Worm (Caenorhabditis elegans) whole organism, early embryonic: ENCODE measurements around the gene lsd-1.
"Not testable (repeated sequence)": the region's sequence is repeated elsewhere in the genome, so short reads cannot be mapped to it uniquely, and the experiment has no call there.

Source experiments
- B0310.2 ChIP-seq: sonication (generic microtip); optimal IDR thresholded peaks from 2 replicates; lab custom pipeline; 2016; ENCODE audit warnings: mild to moderate bottlenecking, missing genetic modification characterization, missing compliant biosample characterization
- F13C5.2 ChIP-seq: sonication (generic microtip); optimal IDR thresholded peaks from 2 replicates; lab custom pipeline; 2017; ENCODE audit warnings: mild to moderate bottlenecking, missing genetic modification characterization, inconsistent platforms, missing compliant biosample characterization
- aly-1 ChIP-seq: sonication (generic microtip); optimal IDR thresholded peaks from 2 replicates; lab custom pipeline; 2016; ENCODE audit warnings: missing genetic modification characterization, missing compliant biosample characterization
- ama-1 ChIP-seq: fragments of 150-350 bp; optimal IDR thresholded peaks from 2 replicates; lab custom pipeline; 2014
- ceh-13 ChIP-seq: fragments of 200-800 bp; sonication (Bioruptor generic); optimal IDR thresholded peaks from 2 replicates; lab custom pipeline; 2018; ENCODE audit warnings: mild to moderate bottlenecking, missing genetic modification characterization, missing compliant biosample characterization
- ceh-36 ChIP-seq: sonication (generic microtip); optimal IDR thresholded peaks from 2 replicates; lab custom pipeline; 2016; ENCODE audit warnings: missing genetic modification characterization, inconsistent platforms, missing compliant biosample characterization
- ets-7 ChIP-seq: sonication (generic microtip); optimal IDR thresholded peaks from 2 replicates; lab custom pipeline; 2016; ENCODE audit warnings: missing genotype, missing genetic modification characterization, missing compliant biosample characterization
- flt-1 ChIP-seq: fragments of 200-800 bp; sonication (Bioruptor generic); IDR thresholded peaks from 2 replicates; pipeline ENCODE4 v1.3.6; 2022; ENCODE audit warnings: missing genetic modification characterization, missing compliant biosample characterization
- hmbx-1 ChIP-seq: sonication (generic microtip); optimal IDR thresholded peaks from 2 replicates; lab custom pipeline; 2016; ENCODE audit warnings: mild to moderate bottlenecking, missing genetic modification characterization, missing compliant biosample characterization
- hmg-4 ChIP-seq: fragments of 200-800 bp; sonication (Bioruptor generic); optimal IDR thresholded peaks from 2 replicates; lab custom pipeline; 2018; ENCODE audit warnings: mild to moderate bottlenecking, missing genetic modification characterization, missing compliant biosample characterization
- hnd-1 ChIP-seq: sonication (generic microtip); optimal IDR thresholded peaks from 2 replicates; lab custom pipeline; 2016; ENCODE audit warnings: missing genetic modification characterization, missing compliant biosample characterization
- pes-1 ChIP-seq: fragments of 200-800 bp; sonication (Bioruptor generic); IDR thresholded peaks from 2 replicates; pipeline ENCODE4 v1.3.6; 2022; ENCODE audit warnings: missing genetic modification reagents, missing genetic modification characterization, missing compliant biosample characterization
- scrt-1 ChIP-seq: fragments of 200-800 bp; sonication (Bioruptor generic); IDR thresholded peaks from 2 replicates; pipeline ENCODE4 v1.3.6; 2022; ENCODE audit warnings: missing genetic modification characterization, missing compliant biosample characterization
- sea-1 ChIP-seq: fragments of 200-800 bp; sonication (Bioruptor generic); conservative IDR thresholded peaks from 2 replicates; pipeline ENCODE4 v1.3.6; 2022; ENCODE audit warnings: missing genetic modification characterization, missing compliant biosample characterization
- tbx-11 ChIP-seq: fragments of 200-800 bp; sonication (Bioruptor generic); IDR thresholded peaks from 2 replicates; pipeline ENCODE4 v1.3.6; 2022; ENCODE audit warnings: missing genetic modification characterization, missing compliant biosample characterization
- tbx-37 ChIP-seq: fragments of 200-800 bp; sonication (Bioruptor generic); conservative IDR thresholded peaks from 2 replicates; pipeline ENCODE4 v1.3.6; 2022; ENCODE audit warnings: missing genetic modification reagents, missing genetic modification characterization, missing compliant biosample characterization
- tra-4 ChIP-seq: sonication (generic microtip); optimal IDR thresholded peaks from 2 replicates; lab custom pipeline; 2017; ENCODE audit warnings: missing genetic modification characterization, missing compliant biosample characterization

lsd-1 gene

ce11 chrX:11952129-11952528 is 3.5 kb downstream of the lsd-1 start:
- TF ChIP-seq tbx-37 (GFP tag; lab: Robert Waterston, UW) (no peak), ceh-13 (GFP tag; lab: Kevin White, UChicago) (no peak), F13C5.2 (no peak), tra-4 (tag; lab: Kevin White, UChicago) (no peak), hnd-1 (no peak), hmbx-1 (no peak), ama-1 (lab: Kevin White, UChicago) (no peak), aly-1 (no peak), scrt-1 (GFP tag; lab: Robert Waterston, UW) (no peak), ets-7 (no peak), tbx-11 (GFP tag; lab: Robert Waterston, UW) (no peak), hmg-4 (no peak), B0310.2 (tag; lab: Kevin White, UChicago) (no peak), sea-1 (GFP tag; lab: Robert Waterston, UW) (no peak), flt-1 (GFP tag; lab: Robert Waterston, UW) (no peak), ceh-36 (no peak), pes-1 (GFP tag; lab: Robert Waterston, UW) (no peak)

- TF ChIP-seq pes-1 (GFP tag; lab: Robert Waterston, UW) (no peak), hmbx-1 (no peak), sea-1 (GFP tag; lab: Robert Waterston, UW) (no peak), B0310.2 (tag; lab: Kevin White, UChicago) (no peak), flt-1 (GFP tag; lab: Robert Waterston, UW) (no peak), ets-7 (no peak), F13C5.2 (no peak), tbx-37 (GFP tag; lab: Robert Waterston, UW) (no peak), hnd-1 (no peak), ceh-13 (GFP tag; lab: Kevin White, UChicago) (no peak), scrt-1 (GFP tag; lab: Robert Waterston, UW) (no peak), ama-1 (lab: Kevin White, UChicago) (no peak), aly-1 (no peak), hmg-4 (no peak)
Measured at ce11 chrX:11953229-11953628, 4.6 kb downstream of the lsd-1 start, which contains the start of gene T08D10.4. T08D10.4 (minus strand) TSS chrX:11953329.

ce11 chrX:11955125-11955524 is 6.5 kb downstream of the lsd-1 start, which contains the start of gene T08D10.3:
T08D10.3 (plus strand) TSS chrX:11955425.
- TF ChIP-seq ama-1 (lab: Kevin White, UChicago), result no peak
- no peak for TF ChIP-seq pes-1 (GFP tag; lab: Robert Waterston, UW)
- no peak for TF ChIP-seq ceh-36
- no peak for TF ChIP-seq tbx-11 (GFP tag; lab: Robert Waterston, UW)
- TF ChIP-seq ceh-13 (GFP tag; lab: Kevin White, UChicago), result no peak
- TF ChIP-seq hnd-1, result no peak
- TF ChIP-seq aly-1, result no peak
- no peak for TF ChIP-seq tra-4 (tag; lab: Kevin White, UChicago)

- TF ChIP-seq sea-1 (GFP tag; lab: Robert Waterston, UW) (no peak), ceh-36 (no peak), F13C5.2 (no peak), scrt-1 (GFP tag; lab: Robert Waterston, UW) (no peak), hnd-1 (no peak), hmbx-1 (no peak), pes-1 (GFP tag; lab: Robert Waterston, UW) (no peak), ets-7 (no peak), B0310.2 (tag; lab: Kevin White, UChicago) (no peak), tbx-37 (GFP tag; lab: Robert Waterston, UW) (no peak), tbx-11 (GFP tag; lab: Robert Waterston, UW) (no peak), aly-1 (no peak)
Measured at ce11 chrX:11957246-11957645, 8.6 kb downstream of the lsd-1 start, which contains the start of gene T08D10.5. T08D10.5 (plus strand) TSS chrX:11957546.

- TF ChIP-seq tra-4 (tag; lab: Kevin White, UChicago) (no peak), flt-1 (GFP tag; lab: Robert Waterston, UW) (no peak), tbx-37 (GFP tag; lab: Robert Waterston, UW) (no peak), hmbx-1 (no peak), B0310.2 (tag; lab: Kevin White, UChicago) (no peak), ceh-36 (no peak), hnd-1 (no peak), scrt-1 (GFP tag; lab: Robert Waterston, UW) (no peak), ama-1 (lab: Kevin White, UChicago) (no peak), F13C5.2 (no peak), tbx-11 (GFP tag; lab: Robert Waterston, UW) (no peak), ets-7 (no peak), hmg-4 (no peak), aly-1 (no peak), pes-1 (GFP tag; lab: Robert Waterston, UW) (no peak), ceh-13 (GFP tag; lab: Kevin White, UChicago) (no peak), sea-1 (GFP tag; lab: Robert Waterston, UW) (no peak)
Measured at ce11 chrX:11959838-11960237, 11.2 kb downstream of the lsd-1 start, which contains the start of gene C49F5.8. C49F5.8 (plus strand) TSS chrX:11960138.

- not testable (repeated sequence) for TF ChIP-seq B0310.2 (tag; lab: Kevin White, UChicago); aly-1; tra-4 (tag; lab: Kevin White, UChicago)
Measured at ce11 chrX:11961103-11961502, 12.5 kb downstream of the lsd-1 start, which contains the start of gene C49F5.13. C49F5.13 (plus strand) TSS chrX:11961403.

- no peak for TF ChIP-seq ceh-36
- TF ChIP-seq ceh-13 (GFP tag; lab: Kevin White, UChicago), result no peak
- no peak for TF ChIP-seq tra-4 (tag; lab: Kevin White, UChicago)
- no peak for TF ChIP-seq sea-1 (GFP tag; lab: Robert Waterston, UW)
- TF ChIP-seq tbx-11 (GFP tag; lab: Robert Waterston, UW), result no peak
Measured at ce11 chrX:11962050-11962788, 13.6 kb downstream of the lsd-1 start.
